Fruit fly (Drosophila melanogaster) whole organism, wandering third instar larva: ENCODE measurements around the gene CG8852.
A peak's percentile ranks its signal among the peaks of the same experiment; 100 is the strongest.

Source experiments
- Abd-B ChIP-seq: fragments of >200 bp; optimal IDR thresholded peaks from 2 replicates; lab custom pipeline; 2017; ENCODE audit warnings: missing biosample characterization, missing genetic modification characterization
- CG32264 ChIP-seq: fragments of 200-800 bp; sonication (Bioruptor generic); optimal IDR thresholded peaks from 2 replicates; lab custom pipeline; 2016; ENCODE audit warnings: missing biosample characterization, missing genetic modification characterization
- CG9705 ChIP-seq: fragments of 200-800 bp; sonication (Bioruptor generic); optimal IDR thresholded peaks from 2 replicates; lab custom pipeline; 2018; ENCODE audit warnings: missing biosample characterization, mild to moderate bottlenecking, missing genetic modification characterization
- CrebA ChIP-seq: fragments of 200-800 bp; sonication (Bioruptor generic); optimal IDR thresholded peaks from 2 replicates; lab custom pipeline; 2016; ENCODE audit warnings: missing biosample characterization, mild to moderate bottlenecking, missing genetic modification characterization, borderline replicate concordance
- Dfd ChIP-seq: fragments of >200 bp; optimal IDR thresholded peaks from 2 replicates; lab custom pipeline; 2017; ENCODE audit warnings: missing biosample characterization, missing genetic modification characterization
- Dif ChIP-seq: fragments of 200-275, 200-300 bp; sonication (Bioruptor generic); optimal IDR thresholded peaks from 2 replicates; lab custom pipeline; 2018; ENCODE audit warnings: missing biosample characterization, missing genetic modification characterization; ENCODE audit not compliant: partially characterized antibody
- GATAd ChIP-seq: sonication (Bioruptor generic); optimal IDR thresholded peaks from 2 replicates; lab custom pipeline; 2016; ENCODE audit warnings: missing biosample characterization, missing genetic modification characterization
- HLH106 ChIP-seq: fragments of 200-800 bp; optimal IDR thresholded peaks from 3 replicates; lab custom pipeline; 2019; ENCODE audit warnings: missing biosample characterization, mild to moderate bottlenecking, missing genetic modification characterization, moderate library complexity
- Hnf4 ChIP-seq: fragments of 200-800 bp; sonication (Bioruptor generic); optimal IDR thresholded peaks from 2 replicates; lab custom pipeline; 2016; ENCODE audit warnings: missing biosample characterization, mild to moderate bottlenecking, missing genetic modification characterization
- Hr78 ChIP-seq: fragments of >200 bp; optimal IDR thresholded peaks from 2 replicates; lab custom pipeline; 2017; ENCODE audit warnings: missing biosample characterization, missing genetic modification characterization
- Hr83 ChIP-seq: fragments of 200-300 bp; sonication (Bioruptor generic); optimal IDR thresholded peaks from 2 replicates; lab custom pipeline; 2016; ENCODE audit warnings: missing biosample characterization, mild to moderate bottlenecking, missing genetic modification characterization, moderate library complexity; ENCODE audit not compliant: poor library complexity, severe bottlenecking
- Jra ChIP-seq: sonication (Bioruptor generic); optimal IDR thresholded peaks from 2 replicates; lab custom pipeline; 2016; ENCODE audit warnings: missing biosample characterization, missing genetic modification characterization
- Mio ChIP-seq: sonication (Bioruptor generic); optimal IDR thresholded peaks from 2 replicates; lab custom pipeline; 2016; ENCODE audit warnings: missing biosample characterization, missing genetic modification characterization
- Myc ChIP-seq: fragments of >200 bp; optimal IDR thresholded peaks from 2 replicates; lab custom pipeline; 2017
- N ChIP-seq: fragments of >200 bp; optimal IDR thresholded peaks from 2 replicates; lab custom pipeline; 2018; ENCODE audit warnings: missing biosample characterization, missing external identifiers, missing genetic modification characterization
- OdsH ChIP-seq: fragments of 200-800 bp; sonication (Bioruptor generic); optimal IDR thresholded peaks from 2 replicates; lab custom pipeline; 2016; ENCODE audit warnings: missing biosample characterization, mild to moderate bottlenecking, missing genetic modification characterization
- Rel ChIP-seq, 2 experiments: fragments of 200-800 bp; sonication (Bioruptor generic) in 1 of 2; optimal IDR thresholded peaks; 2 replicates in 1 of 2; 3 replicates in 1 of 2; lab custom pipeline; 2016 to 2019; ENCODE audit warnings: mild to moderate bottlenecking in 2 of 2, missing biosample characterization in 2 of 2, missing genetic modification characterization in 2 of 2, moderate library complexity in 1 of 2
- Sp1 ChIP-seq: fragments of 200-800 bp; sonication (Bioruptor generic); optimal IDR thresholded peaks from 3 replicates; lab custom pipeline; 2019; ENCODE audit warnings: missing biosample characterization, mild to moderate bottlenecking, missing genetic modification characterization, moderate library complexity
- Vsx2 ChIP-seq: fragments of 200-300, 225-300 bp; sonication (Bioruptor generic); optimal IDR thresholded peaks from 2 replicates; lab custom pipeline; 2018; ENCODE audit warnings: missing biosample characterization, missing genetic modification characterization; ENCODE audit not compliant: partially characterized antibody
- br ChIP-seq: fragments of 200-800 bp; sonication (Bioruptor generic); optimal IDR thresholded peaks from 2 replicates; lab custom pipeline; 2016; ENCODE audit warnings: missing biosample characterization, missing genetic modification characterization
- brk ChIP-seq: fragments of 200-800 bp; sonication (Bioruptor generic); optimal IDR thresholded peaks from 2 replicates; lab custom pipeline; 2016; ENCODE audit warnings: missing biosample characterization, mild to moderate bottlenecking, missing genetic modification characterization
- dl ChIP-seq, 2 experiments: fragments of 175-275, 200-275 bp in 1 of 2; fragments of 200-275 bp in 1 of 2; sonication (Bioruptor generic); optimal IDR thresholded peaks; lab custom pipeline; 2018; ENCODE audit warnings: mild to moderate bottlenecking in 2 of 2, missing biosample characterization in 2 of 2, missing genetic modification characterization in 2 of 2, moderate library complexity in 2 of 2; ENCODE audit not compliant: partially characterized antibody in 2 of 2, insufficient read depth in 1 of 2
- dmrt93B ChIP-seq: fragments of 200-800 bp; sonication (Bioruptor generic); optimal IDR thresholded peaks from 2 replicates; lab custom pipeline; 2018; ENCODE audit warnings: missing biosample characterization, mild to moderate bottlenecking, missing genetic modification characterization
- dsf ChIP-seq: sonication (Bioruptor generic); optimal IDR thresholded peaks from 2 replicates; lab custom pipeline; 2016; ENCODE audit warnings: missing biosample characterization, missing genetic modification characterization, borderline replicate concordance
- ey ChIP-seq: fragments of 200-800 bp; sonication (Bioruptor generic); optimal IDR thresholded peaks from 2 replicates; lab custom pipeline; 2016; ENCODE audit warnings: missing biosample characterization, missing genetic modification characterization
- foxo ChIP-seq, 2 experiments: fragments of 200-800 bp; sonication (Bioruptor generic); optimal IDR thresholded peaks; 2 replicates in 1 of 2; 3 replicates in 1 of 2; lab custom pipeline; 2016 to 2017; ENCODE audit warnings: missing biosample characterization in 2 of 2, missing genetic modification characterization in 2 of 2
- fru ChIP-seq: fragments of 200-800 bp; sonication (Bioruptor generic); optimal IDR thresholded peaks from 3 replicates; lab custom pipeline; 2016; ENCODE audit warnings: missing biosample characterization, mild to moderate bottlenecking, missing genetic modification characterization
- h ChIP-seq: fragments of 200-800 bp; sonication (Bioruptor generic); optimal IDR thresholded peaks from 3 replicates; lab custom pipeline; 2016; ENCODE audit warnings: missing biosample characterization, mild to moderate bottlenecking, missing genetic modification characterization
- jim ChIP-seq: fragments of 175-275, 200-325 bp; sonication (Bioruptor generic); optimal IDR thresholded peaks from 2 replicates; lab custom pipeline; 2016; ENCODE audit warnings: missing biosample characterization, mild to moderate bottlenecking, missing genetic modification characterization
- lola ChIP-seq: fragments of >200 bp; optimal IDR thresholded peaks from 2 replicates; lab custom pipeline; 2017; ENCODE audit warnings: missing biosample characterization, missing genetic modification characterization
- pan ChIP-seq: fragments of >200 bp; optimal IDR thresholded peaks from 2 replicates; lab custom pipeline; 2017
- psq ChIP-seq: fragments of 200-800 bp; sonication (Bioruptor generic); optimal IDR thresholded peaks from 3 replicates; lab custom pipeline; 2017; ENCODE audit warnings: missing biosample characterization, mild to moderate bottlenecking, missing genetic modification characterization, moderate library complexity
- rgr ChIP-seq: fragments of 200-800 bp; sonication (Bioruptor generic); optimal IDR thresholded peaks from 3 replicates; lab custom pipeline; 2016; ENCODE audit warnings: missing biosample characterization, mild to moderate bottlenecking, missing genetic modification characterization
- sage ChIP-seq: fragments of 200-800 bp; sonication (Bioruptor generic); optimal IDR thresholded peaks from 2 replicates; lab custom pipeline; 2016; ENCODE audit warnings: missing biosample characterization, mild to moderate bottlenecking, missing genetic modification characterization
- sv ChIP-seq: fragments of 200-800 bp; sonication (Bioruptor generic); optimal IDR thresholded peaks from 3 replicates; lab custom pipeline; 2016; ENCODE audit warnings: missing biosample characterization, missing genetic modification characterization
- tai ChIP-seq: sonication (Bioruptor generic); optimal IDR thresholded peaks from 2 replicates; lab custom pipeline; 2016; ENCODE audit warnings: missing biosample characterization, missing genetic modification characterization
- usp ChIP-seq: fragments of >200 bp; optimal IDR thresholded peaks from 2 replicates; lab custom pipeline; 2017; ENCODE audit warnings: missing biosample characterization, missing genetic modification characterization
- woc ChIP-seq: sonication (Bioruptor generic); optimal IDR thresholded peaks from 2 replicates; lab custom pipeline; 2016; ENCODE audit warnings: missing biosample characterization, mild to moderate bottlenecking, missing genetic modification characterization

CG8852 gene

DNA sequence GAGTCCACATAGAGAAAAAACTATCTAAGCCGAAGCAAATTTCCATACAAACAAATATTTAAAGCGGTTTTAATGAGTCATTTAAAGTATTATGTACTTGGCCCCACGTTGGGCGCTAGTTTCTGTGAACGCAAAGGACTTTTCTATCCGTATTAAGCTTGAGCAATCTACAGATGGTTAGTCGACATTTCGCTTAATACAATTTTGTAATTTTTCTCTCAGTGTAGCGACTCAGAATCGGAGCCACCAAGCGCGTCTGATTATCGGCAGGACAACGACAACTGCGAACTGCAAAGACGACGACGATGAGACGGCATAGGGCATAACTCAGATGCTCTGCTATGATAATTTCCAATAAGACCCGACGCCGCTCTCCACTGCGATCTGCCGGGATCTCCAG, 37.5 kb downstream of the CG8852 start:
- TF ChIP-seq N (GFP tag; lab: Kevin White, UChicago): no peak
- TF ChIP-seq brk (GFP tag; lab: Kevin White, UChicago): no peak
- TF ChIP-seq foxo (GFP tag; optimal IDR thresholded peaks at IDR 0.05; lab: Kevin White, UChicago): peak in 1 of 2 experiments; percentile 33
- no peak for TF ChIP-seq Mio (GFP tag; lab: Kevin White, UChicago)
- TF ChIP-seq tai: no peak
- TF ChIP-seq Hnf4: peak; percentile 8
- peak; percentile 21 for TF ChIP-seq rgr (GFP tag; lab: Kevin White, UChicago)
- TF ChIP-seq GATAd (GFP tag; lab: Kevin White, UChicago): no peak
- no peak for TF ChIP-seq lola (GFP tag; lab: Kevin White, UChicago)
- no peak for TF ChIP-seq Vsx2 (GFP tag; lab: Kevin White, UChicago)
- no peak for TF ChIP-seq Jra
- TF ChIP-seq CG9705 (GFP tag; lab: Kevin White, UChicago): no peak
- TF ChIP-seq fru (GFP tag; lab: Kevin White, UChicago): peak; percentile 52
- peak; percentile 36 for TF ChIP-seq psq (GFP tag; lab: Kevin White, UChicago)
- TF ChIP-seq Hr83 (GFP tag; lab: Kevin White, UChicago): no peak
- no peak for TF ChIP-seq CrebA (GFP tag; lab: Kevin White, UChicago)
- TF ChIP-seq sv (GFP tag; lab: Kevin White, UChicago): no peak
- TF ChIP-seq dsf (GFP tag; lab: Kevin White, UChicago): no peak
- peak; percentile 34 for TF ChIP-seq h (GFP tag; lab: Kevin White, UChicago)
- TF ChIP-seq sage: no peak
- TF ChIP-seq jim (GFP tag; lab: Kevin White, UChicago): no peak
- no peak for TF ChIP-seq Dfd
- no peak for TF ChIP-seq dmrt93B
- no peak for TF ChIP-seq dl (GFP tag; optimal IDR thresholded peaks at IDR 0.05; lab: Kevin White, UChicago; ENCODE audit: insufficient read depth in 1 of 2, partially characterized antibody in 2 of 2)
- no peak for TF ChIP-seq Abd-B (GFP tag; lab: Kevin White, UChicago)
- peak; percentile 32 for TF ChIP-seq HLH106 (tag; lab: Kevin White, UChicago)
- TF ChIP-seq OdsH (GFP tag; lab: Kevin White, UChicago): no peak
- peak; percentile 25 for TF ChIP-seq woc (GFP tag; lab: Kevin White, UChicago)
- no peak for TF ChIP-seq Myc (lab: Kevin White, UChicago)
- TF ChIP-seq Hr78 (GFP tag; lab: Kevin White, UChicago): no peak
- TF ChIP-seq Rel (GFP tag; optimal IDR thresholded peaks at IDR 0.05; lab: Kevin White, UChicago): no peak
- TF ChIP-seq Rel (tag; optimal IDR thresholded peaks at IDR 0.05; lab: Kevin White, UChicago): no peak
- no peak for TF ChIP-seq pan
- TF ChIP-seq CG32264 (GFP tag; lab: Kevin White, UChicago): no peak
- TF ChIP-seq Sp1 (GFP tag; lab: Kevin White, UChicago): peak; percentile 1
- TF ChIP-seq ey: peak; percentile 46
- no peak for TF ChIP-seq Dif (GFP tag; lab: Kevin White, UChicago)
- no peak for TF ChIP-seq usp (GFP tag; lab: Kevin White, UChicago)
- peak; percentile 25 for TF ChIP-seq br (GFP tag; lab: Kevin White, UChicago)

DNA sequence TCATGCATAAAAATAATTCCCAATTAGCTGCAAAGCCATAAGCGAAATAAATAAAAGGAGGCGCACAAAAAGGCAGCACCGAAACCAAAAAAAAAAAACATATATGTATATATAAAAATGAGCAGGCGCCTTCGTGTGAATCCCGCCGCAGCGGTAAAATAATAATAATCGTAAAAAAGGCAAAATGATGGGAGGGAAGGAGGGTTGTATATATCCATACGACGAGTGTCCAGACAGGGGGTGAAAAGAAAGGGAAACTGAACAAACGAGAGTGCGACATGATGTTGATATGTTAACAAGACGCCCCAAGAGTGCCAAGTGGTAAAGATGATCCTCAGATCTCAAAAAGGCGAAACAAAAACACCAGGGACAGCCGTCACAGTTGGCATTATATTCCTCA, 39.6 kb downstream of the CG8852 start:
- TF ChIP-seq Vsx2 (GFP tag; lab: Kevin White, UChicago): no peak
- TF ChIP-seq Rel (GFP tag; optimal IDR thresholded peaks at IDR 0.05; lab: Kevin White, UChicago): no peak
- peak; percentile 77 for TF ChIP-seq Rel (tag; optimal IDR thresholded peaks at IDR 0.05; lab: Kevin White, UChicago)
- TF ChIP-seq h (GFP tag; lab: Kevin White, UChicago): no peak
- no peak for TF ChIP-seq sage
- TF ChIP-seq pan: no peak
- TF ChIP-seq usp (GFP tag; lab: Kevin White, UChicago): no peak
- TF ChIP-seq, all 38 proteins: peak for 1

DNA sequence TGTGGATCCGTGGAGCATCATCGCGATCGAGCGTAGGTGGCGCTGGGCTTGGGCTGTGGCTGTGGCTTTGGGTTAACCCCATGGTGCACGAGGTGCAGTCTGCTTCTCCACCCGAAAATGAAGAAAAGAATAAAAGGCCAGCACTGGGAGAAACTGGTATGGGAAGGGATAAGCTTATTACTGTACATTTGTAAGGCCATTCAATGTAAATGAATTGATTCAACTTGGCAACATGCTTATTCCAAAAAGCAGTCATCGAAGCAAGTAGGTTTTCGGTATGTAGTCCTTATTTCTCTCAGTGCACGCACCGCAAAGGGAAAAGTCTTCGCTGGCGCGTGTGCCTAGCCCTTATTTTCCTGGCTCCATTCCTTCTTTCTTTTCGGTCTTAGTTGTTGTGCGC, 41.6 kb downstream of the CG8852 start:
- TF ChIP-seq Myc (lab: Kevin White, UChicago) (no peak), CG9705 (GFP tag; lab: Kevin White, UChicago) (no peak), OdsH (GFP tag; lab: Kevin White, UChicago) (peak; percentile 47), Hnf4 (peak; percentile 45), Hr83 (GFP tag; lab: Kevin White, UChicago) (no peak), woc (GFP tag; lab: Kevin White, UChicago) (peak; percentile 28), dsf (GFP tag; lab: Kevin White, UChicago) (no peak), ey (peak; percentile 64), pan (no peak), Dif (GFP tag; lab: Kevin White, UChicago) (no peak), Sp1 (GFP tag; lab: Kevin White, UChicago) (peak; percentile 50), fru (GFP tag; lab: Kevin White, UChicago) (peak; percentile 54), br (GFP tag; lab: Kevin White, UChicago) (peak; percentile 43), Jra (no peak), dmrt93B (peak; percentile 38), foxo (GFP tag; optimal IDR thresholded peaks at IDR 0.05; lab: Kevin White, UChicago) (peak in 1 of 2 experiments; percentile 67), rgr (GFP tag; lab: Kevin White, UChicago) (peak; percentile 47), Hr78 (GFP tag; lab: Kevin White, UChicago) (no peak), psq (GFP tag; lab: Kevin White, UChicago) (peak; percentile 28), h (GFP tag; lab: Kevin White, UChicago) (peak; percentile 71), HLH106 (tag; lab: Kevin White, UChicago) (peak; percentile 50)
- TF ChIP-seq, all 38 proteins: peak for 13
